Worm (Caenorhabditis elegans) whole organism, young adult: ENCODE data around the gene H12D21.10.

ENCODE experiments used
- B0035.1 ChIP-seq: sonication (generic microtip); optimal IDR thresholded peaks from 2 replicates; lab custom pipeline; 2016; ENCODE audit warnings: missing genetic modification characterization, mild to moderate bottlenecking, missing compliant biosample characterization, missing genotype, missing genetic modification reagents
- C17E4.6 ChIP-seq: fragments of 200-800 bp; sonication (Bioruptor generic); IDR thresholded peaks from 2 replicates; pipeline ENCODE4 v1.3.6; 2022; ENCODE audit warnings: missing genetic modification reagents, missing genetic modification characterization, missing compliant biosample characterization
- F22D6.2 ChIP-seq: sonication (generic microtip); optimal IDR thresholded peaks from 2 replicates; lab custom pipeline; 2016; ENCODE audit warnings: mild to moderate bottlenecking, missing genetic modification characterization, missing compliant biosample characterization
- F33H1.4 ChIP-seq: fragments of 200-800 bp; sonication (Bioruptor generic); IDR thresholded peaks from 2 replicates; pipeline ENCODE4 v1.3.6; 2022; ENCODE audit warnings: missing genetic modification reagents, missing genetic modification characterization, missing compliant biosample characterization
- F39B2.1 ChIP-seq: fragments of 200-800 bp; sonication (Bioruptor generic); IDR thresholded peaks from 2 replicates; pipeline ENCODE4 v1.3.6; 2022; ENCODE audit warnings: missing genetic modification reagents, missing genetic modification characterization, missing compliant biosample characterization
- F49E8.2 ChIP-seq: sonication (generic microtip); optimal IDR thresholded peaks from 3 replicates; lab custom pipeline; 2017; ENCODE audit warnings: missing genetic modification characterization, mild to moderate bottlenecking, missing compliant biosample characterization, antibody characterized with exemption, moderate library complexity; ENCODE audit not compliant: insufficient read depth
- F52B5.7 ChIP-seq: sonication (generic microtip); optimal IDR thresholded peaks from 2 replicates; lab custom pipeline; 2016; ENCODE audit warnings: mild to moderate bottlenecking, missing genetic modification characterization, missing compliant biosample characterization
- T07F8.4 ChIP-seq: sonication (generic microtip); optimal IDR thresholded peaks from 2 replicates; lab custom pipeline; 2016; ENCODE audit warnings: mild to moderate bottlenecking, missing genetic modification characterization, moderate library complexity, missing compliant biosample characterization
- Y53G8AR.9 ChIP-seq: fragments of 200-800 bp; sonication (Bioruptor generic); conservative IDR thresholded peaks from 2 replicates; pipeline ENCODE4 v1.3.6; 2022; ENCODE audit warnings: missing genetic modification reagents, missing genetic modification characterization, missing compliant biosample characterization
- Y56A3A.18 ChIP-seq: fragments of 200-800 bp; sonication (Bioruptor generic); IDR thresholded peaks from 2 replicates; pipeline ENCODE4 v1.3.6; 2022; ENCODE audit warnings: missing genetic modification reagents, missing genetic modification characterization, missing compliant biosample characterization
- Y79H2A.3 ChIP-seq: fragments of 200-800 bp; sonication (Bioruptor generic); conservative IDR thresholded peaks from 2 replicates; pipeline ENCODE4 v1.3.6; 2022; ENCODE audit warnings: missing genetic modification reagents, missing genetic modification characterization, missing compliant biosample characterization
- ama-1 ChIP-seq, 3 experiments: fragments of 150-350 bp in 1 of 3; sonication (generic microtip) in 2 of 3; optimal IDR thresholded peaks; 2 replicates each; lab custom pipeline; 2014 to 2018; ENCODE audit warnings: missing biosample characterization in 2 of 3, missing genetic modification characterization in 2 of 3, missing genetic modification reagents in 2 of 3
- aptf-2 ChIP-seq: fragments of 200-800 bp; sonication (Bioruptor generic); conservative IDR thresholded peaks from 2 replicates; pipeline ENCODE4 v1.3.6; 2022; ENCODE audit warnings: missing genetic modification reagents, missing genetic modification characterization, missing compliant biosample characterization
- aptf-3 ChIP-seq: fragments of 200-800 bp; sonication (Bioruptor generic); IDR thresholded peaks from 2 replicates; pipeline ENCODE4 v1.3.6; 2022; ENCODE audit warnings: missing genetic modification characterization, missing compliant biosample characterization
- attf-3 ChIP-seq: fragments of 200-800 bp; sonication (Bioruptor generic); conservative IDR thresholded peaks from 2 replicates; pipeline ENCODE4 v1.3.6; 2022; ENCODE audit warnings: missing genetic modification reagents, missing genetic modification characterization, missing compliant biosample characterization
- attf-5 ChIP-seq: fragments of 200-800 bp; sonication (Bioruptor generic); optimal IDR thresholded peaks from 2 replicates; lab custom pipeline; 2018; ENCODE audit warnings: mild to moderate bottlenecking, missing genetic modification characterization, missing compliant biosample characterization
- attf-6 ChIP-seq: fragments of 200-800 bp; sonication (Bioruptor generic); IDR thresholded peaks from 2 replicates; pipeline ENCODE4 v1.3.6; 2022; ENCODE audit warnings: missing genetic modification reagents, missing genetic modification characterization, missing compliant biosample characterization
- bed-1 ChIP-seq: fragments of 200-800 bp; sonication (Bioruptor generic); IDR thresholded peaks from 2 replicates; pipeline ENCODE4 v1.3.6; 2022; ENCODE audit warnings: missing genetic modification reagents, missing genetic modification characterization, missing compliant biosample characterization
- cebp-1 ChIP-seq, 2 experiments: fragments of 200-800 bp in 1 of 2; sonication (Bioruptor generic) in 1 of 2; sonication (generic microtip) in 1 of 2; IDR thresholded peaks in 1 of 2; optimal IDR thresholded peaks in 1 of 2; 2 replicates each; pipeline versions ENCODE4 v1.3.6 to Lab custom; 2017 to 2022; ENCODE audit warnings: missing compliant biosample characterization in 2 of 2, missing genetic modification characterization in 2 of 2, mild to moderate bottlenecking in 1 of 2, missing genetic modification reagents in 1 of 2, moderate library complexity in 1 of 2
- ceh-100 ChIP-seq: fragments of 200-800 bp; sonication (Bioruptor generic); IDR thresholded peaks from 2 replicates; pipeline ENCODE4 v1.3.6; 2022; ENCODE audit warnings: missing genetic modification reagents, missing genetic modification characterization, missing compliant biosample characterization
- chd-7 ChIP-seq: sonication (generic microtip); optimal IDR thresholded peaks from 2 replicates; lab custom pipeline; 2016; ENCODE audit warnings: mild to moderate bottlenecking, missing genetic modification characterization, moderate library complexity, missing compliant biosample characterization
- egl-18 ChIP-seq: fragments of 200-800 bp; sonication (Bioruptor generic); IDR thresholded peaks from 2 replicates; pipeline ENCODE4 v1.3.6; 2022; ENCODE audit warnings: missing genetic modification reagents, missing genetic modification characterization, missing compliant biosample characterization
- gei-17 ChIP-seq: fragments of 200-800 bp; sonication (Bioruptor generic); optimal IDR thresholded peaks from 2 replicates; lab custom pipeline; 2018; ENCODE audit warnings: mild to moderate bottlenecking, missing genetic modification characterization, missing compliant biosample characterization
- hlh-12 ChIP-seq: sonication (generic microtip); optimal IDR thresholded peaks from 2 replicates; lab custom pipeline; 2016; ENCODE audit warnings: missing genetic modification characterization, missing compliant biosample characterization
- hmg-1.2 ChIP-seq: fragments of 200-800 bp; sonication (Bioruptor generic); IDR thresholded peaks from 2 replicates; pipeline ENCODE4 v1.3.6; 2022; ENCODE audit warnings: missing genetic modification reagents, missing genetic modification characterization, missing compliant biosample characterization
- hmg-20 ChIP-seq: fragments of 200-800 bp; sonication (Bioruptor generic); IDR thresholded peaks from 2 replicates; pipeline ENCODE4 v1.3.6; 2022; ENCODE audit warnings: missing genetic modification reagents, missing genetic modification characterization, missing compliant biosample characterization
- let-526 ChIP-seq: fragments of 200-800 bp; sonication (Bioruptor generic); IDR thresholded peaks from 2 replicates; pipeline ENCODE4 v1.3.6; 2022; ENCODE audit warnings: missing genetic modification reagents, missing genetic modification characterization, missing compliant biosample characterization
- let-607 ChIP-seq, 2 experiments: fragments of 200-800 bp in 1 of 2; sonication (Bioruptor generic) in 1 of 2; sonication (generic microtip) in 1 of 2; optimal IDR thresholded peaks; 2 replicates each; lab custom pipeline; 2016 to 2018; ENCODE audit warnings: mild to moderate bottlenecking in 2 of 2, missing compliant biosample characterization in 2 of 2, missing genetic modification characterization in 2 of 2, moderate library complexity in 2 of 2, missing genotype in 1 of 2
- lin-26 ChIP-seq: fragments of 200-800 bp; sonication (Bioruptor generic); IDR thresholded peaks from 2 replicates; pipeline ENCODE4 v1.3.6; 2022; ENCODE audit warnings: missing genetic modification reagents, missing genetic modification characterization, missing compliant biosample characterization
- lin-35 ChIP-seq, 3 experiments: fragments of 150-350 bp in 2 of 3; sonication (generic microtip) in 1 of 3; optimal IDR thresholded peaks; 2 replicates each; lab custom pipeline; 2014 to 2018; ENCODE audit warnings: missing biosample characterization in 3 of 3, missing genetic modification characterization in 3 of 3, missing genetic modification reagents in 3 of 3
- lin-40 ChIP-seq: sonication (generic microtip); optimal IDR thresholded peaks from 2 replicates; lab custom pipeline; 2016; ENCODE audit warnings: missing genetic modification characterization, mild to moderate bottlenecking, missing compliant biosample characterization, missing genotype, missing genetic modification reagents
- lsl-1 ChIP-seq: fragments of 200-800 bp; sonication (Bioruptor generic); optimal IDR thresholded peaks from 2 replicates; lab custom pipeline; 2018; ENCODE audit warnings: mild to moderate bottlenecking, missing genetic modification characterization, moderate library complexity, missing compliant biosample characterization
- madf-10 ChIP-seq: sonication (generic microtip); optimal IDR thresholded peaks from 2 replicates; lab custom pipeline; 2016; ENCODE audit warnings: mild to moderate bottlenecking, missing genetic modification characterization, missing compliant biosample characterization
- mel-28 ChIP-seq: sonication (generic microtip); optimal IDR thresholded peaks from 2 replicates; lab custom pipeline; 2016; ENCODE audit warnings: borderline replicate concordance, mild to moderate bottlenecking, missing genetic modification characterization, missing compliant biosample characterization
- nhr-80 ChIP-seq: sonication (generic microtip); optimal IDR thresholded peaks from 2 replicates; lab custom pipeline; 2016; ENCODE audit warnings: missing genetic modification characterization, missing compliant biosample characterization
- pha-4 ChIP-seq: fragments of 150-350 bp; sonication (generic microtip); optimal IDR thresholded peaks from 2 replicates; lab custom pipeline; 2014; ENCODE audit warnings: missing biosample characterization, missing genetic modification reagents, missing genetic modification characterization
- rcor-1 ChIP-seq: fragments of 200-800 bp; sonication (Bioruptor generic); IDR thresholded peaks from 2 replicates; pipeline ENCODE4 v1.3.6; 2022; ENCODE audit warnings: missing genetic modification reagents, missing genetic modification characterization, missing compliant biosample characterization
- rec-8 ChIP-seq, 2 experiments: sonication (generic microtip); optimal IDR thresholded peaks; 2 replicates each; lab custom pipeline; 2016; ENCODE audit warnings: mild to moderate bottlenecking in 2 of 2, missing genetic modification characterization in 2 of 2, missing genetic modification reagents in 2 of 2, missing genotype in 2 of 2, missing biosample characterization in 1 of 2, missing compliant biosample characterization in 1 of 2, moderate library complexity in 1 of 2
- sdz-38 ChIP-seq: sonication (generic microtip); optimal IDR thresholded peaks from 2 replicates; lab custom pipeline; 2016; ENCODE audit warnings: missing genotype, missing genetic modification characterization, missing compliant biosample characterization
- snpc-1.3 ChIP-seq: sonication (generic microtip); optimal IDR thresholded peaks from 2 replicates; lab custom pipeline; 2017; ENCODE audit warnings: missing genetic modification characterization, mild to moderate bottlenecking, missing compliant biosample characterization, antibody characterized with exemption, moderate library complexity, missing genotype, missing genetic modification reagents; ENCODE audit not compliant: insufficient read depth
- snpc-3.4 ChIP-seq: sonication (generic microtip); optimal IDR thresholded peaks from 2 replicates; lab custom pipeline; 2017; ENCODE audit warnings: missing genetic modification characterization, mild to moderate bottlenecking, missing compliant biosample characterization, antibody characterized with exemption, moderate library complexity, missing genotype, missing genetic modification reagents
- snpc-4 ChIP-seq, 5 experiments: fragments of 150-350 bp in 1 of 5; sonication (generic microtip) in 4 of 5; optimal IDR thresholded peaks; 2 replicates each; lab custom pipeline; 2014 to 2018; ENCODE audit warnings: missing genetic modification characterization in 5 of 5, missing biosample characterization in 3 of 5, antibody characterized with exemption in 2 of 5, mild to moderate bottlenecking in 2 of 5, missing compliant biosample characterization in 2 of 5, missing genotype in 2 of 5, moderate library complexity in 2 of 5, missing genetic modification reagents in 1 of 5
- tbx-9 ChIP-seq: sonication (generic microtip); optimal IDR thresholded peaks from 2 replicates; lab custom pipeline; 2016; ENCODE audit warnings: borderline replicate concordance, missing genetic modification characterization, inconsistent platforms, missing compliant biosample characterization
- unc-130 ChIP-seq: sonication (generic microtip); optimal IDR thresholded peaks from 2 replicates; lab custom pipeline; 2016; ENCODE audit warnings: missing genetic modification reagents, missing genetic modification characterization, missing compliant biosample characterization
- zfh-2 ChIP-seq: fragments of 200-800 bp; sonication (Bioruptor generic); conservative IDR thresholded peaks from 2 replicates; pipeline ENCODE4 v1.3.6; 2022; ENCODE audit warnings: missing genetic modification reagents, missing genetic modification characterization, missing compliant biosample characterization
- zim-3 ChIP-seq: sonication (generic microtip); optimal IDR thresholded peaks from 2 replicates; lab custom pipeline; 2017; ENCODE audit warnings: mild to moderate bottlenecking, missing genetic modification characterization, moderate library complexity, missing compliant biosample characterization

Gene H12D21.10

ce11 chrV:14850530-14850929 is 49.1 kb upstream of the H12D21.10 start (continued):
- TF ChIP-seq rcor-1 (GFP tag; lab: Robert Waterston, UW) (no peak), madf-10 (no peak), lsl-1 (no peak), C17E4.6 (no peak), T07F8.4 (tag; lab: Kevin White, UChicago) (no peak), rec-8 (tag; optimal IDR thresholded peaks at IDR 0.05; lab: Kevin White, UChicago) (no peak), gei-17 (GFP tag; lab: Kevin White, UChicago) (no peak), bed-1 (GFP tag; lab: Robert Waterston, UW) (no peak), Y79H2A.3 (GFP tag; lab: Robert Waterston, UW) (no peak), sdz-38 (tag; lab: Kevin White, UChicago) (no peak), F52B5.7 (tag; lab: Kevin White, UChicago) (no peak), attf-3 (GFP tag; lab: Robert Waterston, UW) (no peak), snpc-1.3 (tag; lab: Kevin White, UChicago) (no peak), let-607 (tag; optimal IDR thresholded peaks at IDR 0.05; lab: Kevin White, UChicago) (peak; percentile 14 to 49), Y56A3A.18 (GFP tag; lab: Robert Waterston, UW) (no peak), zim-3 (tag; lab: Kevin White, UChicago) (no peak), attf-6 (no peak), nhr-80 (peak; percentile 72), let-526 (GFP tag; lab: Robert Waterston, UW) (peak; percentile 48; the same call in 1 of the 2 replicates), egl-18 (GFP tag; lab: Robert Waterston, UW) (no peak), attf-5 (GFP tag; lab: Kevin White, UChicago) (no peak), mel-28 (tag; lab: Kevin White, UChicago) (no peak), aptf-2 (GFP tag; lab: Robert Waterston, UW) (no peak), hmg-20 (GFP tag; lab: Robert Waterston, UW) (no peak; the same call in 1 of the 2 replicates), B0035.1 (tag; lab: Kevin White, UChicago) (no peak), lin-40 (tag; lab: Kevin White, UChicago) (no peak), F33H1.4 (GFP tag; lab: Robert Waterston, UW) (no peak), chd-7 (peak; percentile 56), lin-26 (GFP tag; lab: Robert Waterston, UW) (no peak), F22D6.2 (no peak), zfh-2 (GFP tag; lab: Robert Waterston, UW) (no peak), F39B2.1 (0 out of 2 replicates have a peak, but pooled peaks have one; percentile 19), pha-4 (peak; percentile 82), F49E8.2 (tag; lab: Kevin White, UChicago) (no peak), snpc-3.4 (no peak), snpc-4 (GFP tag; optimal IDR thresholded peaks at IDR 0.05; lab: Kevin White, UChicago) (no peak), snpc-4 (tag; optimal IDR thresholded peaks at IDR 0.05; lab: Kevin White, UChicago) (peak in 1 of 4 experiments; percentile 20), ceh-100 (GFP tag; lab: Robert Waterston, UW) (no peak)

- TF ChIP-seq hlh-12 (tag; lab: Kevin White, UChicago) = no peak
- no peak for TF ChIP-seq Y56A3A.18 (GFP tag; lab: Robert Waterston, UW)
- TF ChIP-seq lin-35 (GFP tag; optimal IDR thresholded peaks at IDR 0.05; lab: Kevin White, UChicago) = no peak
- TF ChIP-seq hmg-1.2 (GFP tag; lab: Robert Waterston, UW) = peak; percentile 52; the same call in 1 of the 2 replicates
- TF ChIP-seq cebp-1 (GFP tag; IDR thresholded peaks at IDR 0.05; lab: Robert Waterston, UW) = no peak
- TF ChIP-seq cebp-1 (tag; optimal IDR thresholded peaks at IDR 0.05; lab: Kevin White, UChicago) = peak; percentile 44
- TF ChIP-seq chd-7 = peak; percentile 19
- no peak for TF ChIP-seq Y53G8AR.9 (GFP tag; lab: Robert Waterston, UW)
- TF ChIP-seq ama-1 (optimal IDR thresholded peaks at IDR 0.05; lab: Kevin White, UChicago) = peak; percentile 24
- no peak for TF ChIP-seq ama-1 (GFP tag; optimal IDR thresholded peaks at IDR 0.05; lab: Kevin White, UChicago)
- TF ChIP-seq aptf-3 = no peak
- TF ChIP-seq unc-130 (GFP tag; lab: Kevin White, UChicago) = no peak
- no peak for TF ChIP-seq tbx-9 (tag; lab: Kevin White, UChicago)
Measured at ce11 chrV:14851206-14851605, 48.4 kb upstream of the H12D21.10 start.
